Fruit fly (Drosophila melanogaster) whole organism, wandering third instar larva: ENCODE results near the gene elg1.

Experiments
- Abd-B ChIP-seq: fragments of >200 bp; optimal IDR thresholded peaks from 2 replicates; lab custom pipeline; 2017; ENCODE audit warnings: missing biosample characterization, missing genetic modification characterization
- CG32264 ChIP-seq: fragments of 200-800 bp; sonication (Bioruptor generic); optimal IDR thresholded peaks from 2 replicates; lab custom pipeline; 2016; ENCODE audit warnings: missing biosample characterization, missing genetic modification characterization
- CG9705 ChIP-seq: fragments of 200-800 bp; sonication (Bioruptor generic); optimal IDR thresholded peaks from 2 replicates; lab custom pipeline; 2018; ENCODE audit warnings: missing biosample characterization, mild to moderate bottlenecking, missing genetic modification characterization
- CrebA ChIP-seq: fragments of 200-800 bp; sonication (Bioruptor generic); optimal IDR thresholded peaks from 2 replicates; lab custom pipeline; 2016; ENCODE audit warnings: missing biosample characterization, mild to moderate bottlenecking, missing genetic modification characterization, borderline replicate concordance
- Dfd ChIP-seq: fragments of >200 bp; optimal IDR thresholded peaks from 2 replicates; lab custom pipeline; 2017; ENCODE audit warnings: missing biosample characterization, missing genetic modification characterization
- Dif ChIP-seq: fragments of 200-275, 200-300 bp; sonication (Bioruptor generic); optimal IDR thresholded peaks from 2 replicates; lab custom pipeline; 2018; ENCODE audit warnings: missing biosample characterization, missing genetic modification characterization; ENCODE audit not compliant: partially characterized antibody
- GATAd ChIP-seq: sonication (Bioruptor generic); optimal IDR thresholded peaks from 2 replicates; lab custom pipeline; 2016; ENCODE audit warnings: missing biosample characterization, missing genetic modification characterization
- HLH106 ChIP-seq: fragments of 200-800 bp; optimal IDR thresholded peaks from 3 replicates; lab custom pipeline; 2019; ENCODE audit warnings: missing biosample characterization, mild to moderate bottlenecking, missing genetic modification characterization, moderate library complexity
- Hnf4 ChIP-seq: fragments of 200-800 bp; sonication (Bioruptor generic); optimal IDR thresholded peaks from 2 replicates; lab custom pipeline; 2016; ENCODE audit warnings: missing biosample characterization, mild to moderate bottlenecking, missing genetic modification characterization
- Hr78 ChIP-seq: fragments of >200 bp; optimal IDR thresholded peaks from 2 replicates; lab custom pipeline; 2017; ENCODE audit warnings: missing biosample characterization, missing genetic modification characterization
- Hr83 ChIP-seq: fragments of 200-300 bp; sonication (Bioruptor generic); optimal IDR thresholded peaks from 2 replicates; lab custom pipeline; 2016; ENCODE audit warnings: missing biosample characterization, mild to moderate bottlenecking, missing genetic modification characterization, moderate library complexity; ENCODE audit not compliant: poor library complexity, severe bottlenecking
- Jra ChIP-seq: sonication (Bioruptor generic); optimal IDR thresholded peaks from 2 replicates; lab custom pipeline; 2016; ENCODE audit warnings: missing biosample characterization, missing genetic modification characterization
- Mio ChIP-seq: sonication (Bioruptor generic); optimal IDR thresholded peaks from 2 replicates; lab custom pipeline; 2016; ENCODE audit warnings: missing biosample characterization, missing genetic modification characterization
- Myc ChIP-seq: fragments of >200 bp; optimal IDR thresholded peaks from 2 replicates; lab custom pipeline; 2017
- N ChIP-seq: fragments of >200 bp; optimal IDR thresholded peaks from 2 replicates; lab custom pipeline; 2018; ENCODE audit warnings: missing biosample characterization, missing external identifiers, missing genetic modification characterization
- OdsH ChIP-seq: fragments of 200-800 bp; sonication (Bioruptor generic); optimal IDR thresholded peaks from 2 replicates; lab custom pipeline; 2016; ENCODE audit warnings: missing biosample characterization, mild to moderate bottlenecking, missing genetic modification characterization
- Rel ChIP-seq, 2 experiments: fragments of 200-800 bp; sonication (Bioruptor generic) in 1 of 2; optimal IDR thresholded peaks; 2 replicates in 1 of 2; 3 replicates in 1 of 2; lab custom pipeline; 2016 to 2019; ENCODE audit warnings: mild to moderate bottlenecking in 2 of 2, missing biosample characterization in 2 of 2, missing genetic modification characterization in 2 of 2, moderate library complexity in 1 of 2
- Sp1 ChIP-seq: fragments of 200-800 bp; sonication (Bioruptor generic); optimal IDR thresholded peaks from 3 replicates; lab custom pipeline; 2019; ENCODE audit warnings: missing biosample characterization, mild to moderate bottlenecking, missing genetic modification characterization, moderate library complexity
- Vsx2 ChIP-seq: fragments of 200-300, 225-300 bp; sonication (Bioruptor generic); optimal IDR thresholded peaks from 2 replicates; lab custom pipeline; 2018; ENCODE audit warnings: missing biosample characterization, missing genetic modification characterization; ENCODE audit not compliant: partially characterized antibody
- br ChIP-seq: fragments of 200-800 bp; sonication (Bioruptor generic); optimal IDR thresholded peaks from 2 replicates; lab custom pipeline; 2016; ENCODE audit warnings: missing biosample characterization, missing genetic modification characterization
- brk ChIP-seq: fragments of 200-800 bp; sonication (Bioruptor generic); optimal IDR thresholded peaks from 2 replicates; lab custom pipeline; 2016; ENCODE audit warnings: missing biosample characterization, mild to moderate bottlenecking, missing genetic modification characterization
- dl ChIP-seq, 2 experiments: fragments of 175-275, 200-275 bp in 1 of 2; fragments of 200-275 bp in 1 of 2; sonication (Bioruptor generic); optimal IDR thresholded peaks; lab custom pipeline; 2018; ENCODE audit warnings: mild to moderate bottlenecking in 2 of 2, missing biosample characterization in 2 of 2, missing genetic modification characterization in 2 of 2, moderate library complexity in 2 of 2; ENCODE audit not compliant: partially characterized antibody in 2 of 2, insufficient read depth in 1 of 2
- dmrt93B ChIP-seq: fragments of 200-800 bp; sonication (Bioruptor generic); optimal IDR thresholded peaks from 2 replicates; lab custom pipeline; 2018; ENCODE audit warnings: missing biosample characterization, mild to moderate bottlenecking, missing genetic modification characterization
- dsf ChIP-seq: sonication (Bioruptor generic); optimal IDR thresholded peaks from 2 replicates; lab custom pipeline; 2016; ENCODE audit warnings: missing biosample characterization, missing genetic modification characterization, borderline replicate concordance
- ey ChIP-seq: fragments of 200-800 bp; sonication (Bioruptor generic); optimal IDR thresholded peaks from 2 replicates; lab custom pipeline; 2016; ENCODE audit warnings: missing biosample characterization, missing genetic modification characterization
- foxo ChIP-seq, 2 experiments: fragments of 200-800 bp; sonication (Bioruptor generic); optimal IDR thresholded peaks; 2 replicates in 1 of 2; 3 replicates in 1 of 2; lab custom pipeline; 2016 to 2017; ENCODE audit warnings: missing biosample characterization in 2 of 2, missing genetic modification characterization in 2 of 2
- fru ChIP-seq: fragments of 200-800 bp; sonication (Bioruptor generic); optimal IDR thresholded peaks from 3 replicates; lab custom pipeline; 2016; ENCODE audit warnings: missing biosample characterization, mild to moderate bottlenecking, missing genetic modification characterization
- h ChIP-seq: fragments of 200-800 bp; sonication (Bioruptor generic); optimal IDR thresholded peaks from 3 replicates; lab custom pipeline; 2016; ENCODE audit warnings: missing biosample characterization, mild to moderate bottlenecking, missing genetic modification characterization
- jim ChIP-seq: fragments of 175-275, 200-325 bp; sonication (Bioruptor generic); optimal IDR thresholded peaks from 2 replicates; lab custom pipeline; 2016; ENCODE audit warnings: missing biosample characterization, mild to moderate bottlenecking, missing genetic modification characterization
- lola ChIP-seq: fragments of >200 bp; optimal IDR thresholded peaks from 2 replicates; lab custom pipeline; 2017; ENCODE audit warnings: missing biosample characterization, missing genetic modification characterization
- pan ChIP-seq: fragments of >200 bp; optimal IDR thresholded peaks from 2 replicates; lab custom pipeline; 2017
- psq ChIP-seq: fragments of 200-800 bp; sonication (Bioruptor generic); optimal IDR thresholded peaks from 3 replicates; lab custom pipeline; 2017; ENCODE audit warnings: missing biosample characterization, mild to moderate bottlenecking, missing genetic modification characterization, moderate library complexity
- rgr ChIP-seq: fragments of 200-800 bp; sonication (Bioruptor generic); optimal IDR thresholded peaks from 3 replicates; lab custom pipeline; 2016; ENCODE audit warnings: missing biosample characterization, mild to moderate bottlenecking, missing genetic modification characterization
- sage ChIP-seq: fragments of 200-800 bp; sonication (Bioruptor generic); optimal IDR thresholded peaks from 2 replicates; lab custom pipeline; 2016; ENCODE audit warnings: missing biosample characterization, mild to moderate bottlenecking, missing genetic modification characterization
- sv ChIP-seq: fragments of 200-800 bp; sonication (Bioruptor generic); optimal IDR thresholded peaks from 3 replicates; lab custom pipeline; 2016; ENCODE audit warnings: missing biosample characterization, missing genetic modification characterization
- tai ChIP-seq: sonication (Bioruptor generic); optimal IDR thresholded peaks from 2 replicates; lab custom pipeline; 2016; ENCODE audit warnings: missing biosample characterization, missing genetic modification characterization
- usp ChIP-seq: fragments of >200 bp; optimal IDR thresholded peaks from 2 replicates; lab custom pipeline; 2017; ENCODE audit warnings: missing biosample characterization, missing genetic modification characterization
- woc ChIP-seq: sonication (Bioruptor generic); optimal IDR thresholded peaks from 2 replicates; lab custom pipeline; 2016; ENCODE audit warnings: missing biosample characterization, mild to moderate bottlenecking, missing genetic modification characterization

The elg1 gene

DNA sequence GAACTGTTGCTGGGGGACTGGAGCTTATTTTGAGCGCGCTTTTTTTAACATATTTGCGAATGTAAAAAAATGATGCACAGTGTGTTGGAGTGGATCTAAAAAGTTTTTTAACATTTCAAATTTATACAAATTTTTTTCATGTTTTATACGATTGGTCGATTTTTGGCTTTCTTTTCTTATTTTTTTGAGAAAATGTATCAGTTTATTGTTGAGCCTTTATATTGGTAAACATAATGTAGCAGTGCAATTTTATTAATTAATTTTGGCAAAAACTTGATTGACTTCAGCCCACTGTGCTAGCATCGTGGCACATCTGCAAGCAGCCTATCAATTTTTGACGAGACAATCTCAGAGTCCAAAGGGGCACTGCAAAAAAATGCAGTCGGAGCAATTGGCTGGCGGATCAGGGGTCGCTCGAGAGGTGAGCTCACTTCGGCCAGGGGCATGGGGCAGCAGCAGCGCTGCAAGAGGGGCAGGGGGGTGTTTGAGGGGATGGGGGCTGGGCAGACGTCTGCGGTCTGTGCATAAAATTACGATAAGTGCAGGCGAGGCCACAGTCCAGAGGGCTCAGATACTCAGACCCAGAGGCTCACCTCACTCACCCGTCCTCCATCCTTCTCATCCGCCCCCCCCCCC is 43.9 kb downstream of the elg1 start:
- TF ChIP-seq br (GFP tag; lab: Kevin White, UChicago) = peak; percentile 84
- TF ChIP-seq CG9705 (GFP tag; lab: Kevin White, UChicago) = peak; percentile 34
- TF ChIP-seq dsf (GFP tag; lab: Kevin White, UChicago) = no peak
- peak in 1 of 2 experiments; percentile 83 for TF ChIP-seq foxo (GFP tag; optimal IDR thresholded peaks at IDR 0.05; lab: Kevin White, UChicago)
- TF ChIP-seq dl (GFP tag; optimal IDR thresholded peaks at IDR 0.05; lab: Kevin White, UChicago; ENCODE audit: insufficient read depth in 1 of 2, partially characterized antibody in 2 of 2) = peak in 1 of 2 experiments; percentile 18
- no peak for TF ChIP-seq Dfd (GFP tag; lab: Kevin White, UChicago)
- TF ChIP-seq tai (GFP tag; lab: Kevin White, UChicago) = peak; percentile 44
- peak; percentile 66 for TF ChIP-seq CrebA
- TF ChIP-seq N (GFP tag; lab: Kevin White, UChicago) = no peak
- peak; percentile 40 for TF ChIP-seq Jra
- no peak for TF ChIP-seq Myc (lab: Kevin White, UChicago)
- no peak for TF ChIP-seq Dif (GFP tag; lab: Kevin White, UChicago)
- no peak for TF ChIP-seq Mio (GFP tag; lab: Kevin White, UChicago)
- peak; percentile 87 for TF ChIP-seq OdsH (GFP tag; lab: Kevin White, UChicago)
- TF ChIP-seq Hr83 (GFP tag; lab: Kevin White, UChicago) = peak; percentile 23
- TF ChIP-seq GATAd (GFP tag; lab: Kevin White, UChicago) = no peak
- no peak for TF ChIP-seq usp (GFP tag; lab: Kevin White, UChicago)
- peak; percentile 85 for TF ChIP-seq Sp1
- peak; percentile 28 for TF ChIP-seq Rel (GFP tag; optimal IDR thresholded peaks at IDR 0.05; lab: Kevin White, UChicago)
- peak; percentile 40 for TF ChIP-seq Rel (tag; optimal IDR thresholded peaks at IDR 0.05; lab: Kevin White, UChicago)
- TF ChIP-seq ey (GFP tag; lab: Kevin White, UChicago) = peak; percentile 87
- peak; percentile 83 for TF ChIP-seq rgr (GFP tag; lab: Kevin White, UChicago)
- TF ChIP-seq psq (GFP tag; lab: Kevin White, UChicago) = peak; percentile 76
- TF ChIP-seq Hr78 (GFP tag; lab: Kevin White, UChicago) = no peak
- no peak for TF ChIP-seq Abd-B (GFP tag; lab: Kevin White, UChicago)
- TF ChIP-seq sv (GFP tag; lab: Kevin White, UChicago) = no peak
- TF ChIP-seq lola = no peak
- TF ChIP-seq dmrt93B = peak; percentile 55
- TF ChIP-seq pan (lab: Kevin White, UChicago) = no peak
- peak; percentile 80 for TF ChIP-seq HLH106 (tag; lab: Kevin White, UChicago)
- TF ChIP-seq sage = peak; percentile 85
- TF ChIP-seq Hnf4 (GFP tag; lab: Kevin White, UChicago) = peak; percentile 73
- peak; percentile 91 for TF ChIP-seq fru
- TF ChIP-seq h (GFP tag; lab: Kevin White, UChicago) = peak; percentile 87
- no peak for TF ChIP-seq jim
- peak; percentile 92 for TF ChIP-seq woc (GFP tag; lab: Kevin White, UChicago)
- TF ChIP-seq brk (GFP tag; lab: Kevin White, UChicago) = peak; percentile 75
- no peak for TF ChIP-seq Vsx2 (GFP tag; lab: Kevin White, UChicago)
- peak; percentile 61 for TF ChIP-seq CG32264 (GFP tag; lab: Kevin White, UChicago)

- TF ChIP-seq Rel (GFP tag; optimal IDR thresholded peaks at IDR 0.05; lab: Kevin White, UChicago) (no peak), Rel (tag; optimal IDR thresholded peaks at IDR 0.05; lab: Kevin White, UChicago) (no peak), br (GFP tag; lab: Kevin White, UChicago) (peak; percentile 61), Hnf4 (GFP tag; lab: Kevin White, UChicago) (peak; percentile 18), Hr78 (GFP tag; lab: Kevin White, UChicago) (no peak), Dif (GFP tag; lab: Kevin White, UChicago) (no peak), Jra (peak; percentile 28), woc (GFP tag; lab: Kevin White, UChicago) (peak; percentile 4), ey (GFP tag; lab: Kevin White, UChicago) (peak; percentile 50), HLH106 (tag; lab: Kevin White, UChicago) (peak; percentile 64), sage (no peak), GATAd (GFP tag; lab: Kevin White, UChicago) (no peak), jim (no peak), Vsx2 (GFP tag; lab: Kevin White, UChicago) (no peak), Abd-B (GFP tag; lab: Kevin White, UChicago) (no peak), usp (GFP tag; lab: Kevin White, UChicago) (no peak), psq (GFP tag; lab: Kevin White, UChicago) (peak; percentile 41), CG9705 (GFP tag; lab: Kevin White, UChicago) (no peak), dmrt93B (peak; percentile 29), lola (no peak), brk (GFP tag; lab: Kevin White, UChicago) (peak; percentile 67), Myc (lab: Kevin White, UChicago) (no peak), foxo (GFP tag; optimal IDR thresholded peaks at IDR 0.05; lab: Kevin White, UChicago) (peak in 1 of 2 experiments; percentile 57), Dfd (GFP tag; lab: Kevin White, UChicago) (no peak), fru (peak; percentile 71), OdsH (GFP tag; lab: Kevin White, UChicago) (peak; percentile 29), Sp1 (peak; percentile 82), Hr83 (GFP tag; lab: Kevin White, UChicago) (no peak), CrebA (no peak), sv (GFP tag; lab: Kevin White, UChicago) (no peak), CG32264 (GFP tag; lab: Kevin White, UChicago) (no peak), dsf (GFP tag; lab: Kevin White, UChicago) (no peak), dl (GFP tag; optimal IDR thresholded peaks at IDR 0.05; lab: Kevin White, UChicago; ENCODE audit: insufficient read depth in 1 of 2, partially characterized antibody in 2 of 2) (no peak), h (GFP tag; lab: Kevin White, UChicago) (peak; percentile 64), Mio (GFP tag; lab: Kevin White, UChicago) (no peak), pan (lab: Kevin White, UChicago) (no peak), N (GFP tag; lab: Kevin White, UChicago) (no peak), rgr (GFP tag; lab: Kevin White, UChicago) (peak; percentile 59), tai (GFP tag; lab: Kevin White, UChicago) (peak; percentile 58)
These were observed 44.7 kb downstream of the elg1 start for dm6 chr3L:16176492-16176891.
